Worm (Caenorhabditis elegans) whole organism, late embryonic: ENCODE data around the gene ZC443.2.

ENCODE experiments used
- ceh-45 ChIP-seq: fragments of 200-800 bp; sonication (Bioruptor generic); IDR thresholded peaks from 2 replicates; pipeline ENCODE4 v1.3.6; 2022; ENCODE audit warnings: missing genetic modification reagents, missing genetic modification characterization, missing compliant biosample characterization
- dmd-4 ChIP-seq: sonication (generic microtip); optimal IDR thresholded peaks from 2 replicates; lab custom pipeline; 2016; ENCODE audit warnings: borderline replicate concordance, missing genetic modification characterization, missing compliant biosample characterization
- dve-1 ChIP-seq: sonication (generic microtip); optimal IDR thresholded peaks from 2 replicates; lab custom pipeline; 2017; ENCODE audit warnings: antibody characterized with exemption, mild to moderate bottlenecking, missing genetic modification characterization, missing compliant biosample characterization
- hlh-30 ChIP-seq: sonication (generic microtip); optimal IDR thresholded peaks from 2 replicates; lab custom pipeline; 2017; ENCODE audit warnings: antibody characterized with exemption, missing genetic modification characterization, missing compliant biosample characterization; ENCODE audit not compliant: insufficient read depth
- nfya-1 ChIP-seq: sonication (generic microtip); optimal IDR thresholded peaks from 2 replicates; lab custom pipeline; 2017; ENCODE audit warnings: missing genetic modification characterization, mild to moderate bottlenecking, missing compliant biosample characterization, antibody characterized with exemption, moderate library complexity
- pqm-1 ChIP-seq: sonication (generic microtip); optimal IDR thresholded peaks from 2 replicates; lab custom pipeline; 2016; ENCODE audit warnings: missing genetic modification characterization, missing compliant biosample characterization
- rnt-1 ChIP-seq: sonication (generic microtip); optimal IDR thresholded peaks from 2 replicates; lab custom pipeline; 2016; ENCODE audit warnings: missing genetic modification characterization, missing compliant biosample characterization
- ztf-16 ChIP-seq: sonication (generic microtip); optimal IDR thresholded peaks from 2 replicates; lab custom pipeline; 2017; ENCODE audit warnings: missing genetic modification characterization, missing compliant biosample characterization

DNA sequence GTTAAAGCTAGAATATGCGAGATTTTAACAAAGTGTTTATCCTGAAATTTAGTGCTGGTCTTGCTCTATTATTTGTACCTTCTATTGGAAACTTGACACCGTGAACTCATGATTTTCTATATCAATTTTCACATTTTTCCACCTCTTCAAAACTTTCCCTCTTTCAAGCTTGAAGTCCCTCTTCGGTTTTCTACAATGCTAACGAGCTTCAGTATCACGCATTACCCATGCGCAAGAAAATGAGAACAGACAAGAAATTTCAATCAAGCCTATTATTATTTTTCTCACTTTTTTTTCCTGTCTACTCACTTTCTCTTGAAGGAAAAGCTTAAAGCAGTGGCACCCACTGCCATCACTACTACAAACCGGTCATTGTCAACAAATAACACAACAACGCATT is 818 bp upstream of the ZC443.2 start:
- TF ChIP-seq ceh-45 (GFP tag; lab: Robert Waterston, UW): no peak
- no peak for TF ChIP-seq nfya-1
- TF ChIP-seq dve-1 (tag; lab: Kevin White, UChicago): no peak
- TF ChIP-seq dmd-4 (tag; lab: Kevin White, UChicago): no peak
- TF ChIP-seq pqm-1: no peak
- TF ChIP-seq ztf-16: no peak
- no peak for TF ChIP-seq hlh-30 (tag; lab: Kevin White, UChicago)
- no peak for TF ChIP-seq rnt-1 (tag; lab: Kevin White, UChicago)
